Worm (Caenorhabditis elegans) whole organism, L2 larva: ENCODE results near the gene col-14.

Experiments used
- C34F6.9 ChIP-seq: fragments of 150-350 bp; optimal IDR thresholded peaks from 2 replicates; lab custom pipeline; 2014; ENCODE audit warnings: missing biosample characterization, missing genetic modification characterization
- F13H6.1 ChIP-seq: sonication (generic microtip); optimal IDR thresholded peaks from 2 replicates; lab custom pipeline; 2016; ENCODE audit warnings: missing genetic modification characterization, missing compliant biosample characterization
- R02D3.7 ChIP-seq: fragments of 150-350 bp; optimal IDR thresholded peaks from 2 replicates; lab custom pipeline; 2014; ENCODE audit warnings: missing biosample characterization, missing genetic modification characterization
- Y55F3AM.14 ChIP-seq: fragments of 200-800 bp; sonication (Bioruptor generic); optimal IDR thresholded peaks from 2 replicates; lab custom pipeline; 2018; ENCODE audit warnings: mild to moderate bottlenecking, missing genetic modification characterization, missing compliant biosample characterization
- ZK546.5 ChIP-seq: sonication (generic microtip); optimal IDR thresholded peaks from 2 replicates; lab custom pipeline; 2017; ENCODE audit warnings: missing biosample characterization, missing genetic modification characterization
- alr-1 ChIP-seq: fragments of 150-350 bp; optimal IDR thresholded peaks from 2 replicates; lab custom pipeline; 2014; ENCODE audit warnings: missing biosample characterization, missing genetic modification characterization
- ama-1 ChIP-seq: fragments of 150-350 bp; optimal IDR thresholded peaks from 2 replicates; lab custom pipeline; 2018; ENCODE audit warnings: inconsistent platforms
- ceh-16 ChIP-seq: fragments of 150-350 bp; optimal IDR thresholded peaks from 2 replicates; lab custom pipeline; 2014; ENCODE audit warnings: missing biosample characterization, missing genetic modification characterization
- ceh-82 ChIP-seq: fragments of 150-350 bp; optimal IDR thresholded peaks from 2 replicates; lab custom pipeline; 2014; ENCODE audit warnings: missing biosample characterization, missing genetic modification characterization
- crh-2 ChIP-seq: sonication (generic microtip); optimal IDR thresholded peaks from 2 replicates; lab custom pipeline; 2017; ENCODE audit warnings: missing biosample characterization, missing genetic modification characterization
- dmd-4 ChIP-seq: sonication (generic microtip); optimal IDR thresholded peaks from 2 replicates; lab custom pipeline; 2017; ENCODE audit warnings: missing biosample characterization, missing genetic modification characterization
- elt-1 ChIP-seq: fragments of 150-350 bp; optimal IDR thresholded peaks from 2 replicates; lab custom pipeline; 2014; ENCODE audit warnings: missing biosample characterization, missing genetic modification characterization
- fos-1 ChIP-seq: fragments of 150-350 bp; optimal IDR thresholded peaks from 2 replicates; lab custom pipeline; 2014; ENCODE audit warnings: missing biosample characterization, missing genetic modification characterization
- gmeb-1 ChIP-seq: fragments of 150-350 bp; optimal IDR thresholded peaks from 2 replicates; lab custom pipeline; 2014; ENCODE audit warnings: missing biosample characterization, missing genetic modification characterization
- lin-39 ChIP-seq: fragments of 150-350 bp; optimal IDR thresholded peaks from 2 replicates; lab custom pipeline; 2014; ENCODE audit warnings: missing biosample characterization, missing genetic modification reagents, missing genetic modification characterization
- lsy-2 ChIP-seq, 2 experiments: fragments of 150-350 bp in 1 of 2; sonication (generic microtip) in 1 of 2; optimal IDR thresholded peaks; 2 replicates each; lab custom pipeline; 2014 to 2017; ENCODE audit warnings: missing biosample characterization in 2 of 2, missing genetic modification characterization in 2 of 2
- mab-5 ChIP-seq: fragments of 150-350 bp; optimal IDR thresholded peaks from 2 replicates; lab custom pipeline; 2014; ENCODE audit warnings: missing biosample characterization, missing genetic modification characterization
- mdl-1 ChIP-seq, 2 experiments: fragments of 150-350 bp in 1 of 2; sonication (generic microtip) in 1 of 2; optimal IDR thresholded peaks; 2 replicates each; lab custom pipeline; 2017; ENCODE audit warnings: missing biosample characterization in 2 of 2, missing genetic modification characterization in 2 of 2
- nhr-10 ChIP-seq: sonication (generic microtip); optimal IDR thresholded peaks from 2 replicates; lab custom pipeline; 2017; ENCODE audit warnings: missing biosample characterization, missing genetic modification characterization
- nhr-11 ChIP-seq: fragments of 150-350 bp; optimal IDR thresholded peaks from 2 replicates; lab custom pipeline; 2014; ENCODE audit warnings: missing biosample characterization, missing genetic modification characterization
- nhr-21 ChIP-seq: fragments of 150-350 bp; optimal IDR thresholded peaks from 2 replicates; lab custom pipeline; 2014; ENCODE audit warnings: missing biosample characterization, missing genetic modification characterization
- nhr-23 ChIP-seq: fragments of 150-350 bp; optimal IDR thresholded peaks from 2 replicates; lab custom pipeline; 2014; ENCODE audit warnings: missing biosample characterization, missing genetic modification reagents, missing genetic modification characterization
- nhr-25 ChIP-seq: fragments of 150-350 bp; sonication (generic microtip); optimal IDR thresholded peaks from 3 replicates; lab custom pipeline; 2014; ENCODE audit warnings: missing biosample characterization, missing genetic modification characterization
- nhr-6 ChIP-seq: fragments of 150-350 bp; optimal IDR thresholded peaks from 2 replicates; lab custom pipeline; 2014; ENCODE audit warnings: missing biosample characterization, missing genetic modification characterization
- nhr-77 ChIP-seq: fragments of 150-350 bp; optimal IDR thresholded peaks from 2 replicates; lab custom pipeline; 2014; ENCODE audit warnings: missing biosample characterization, missing genetic modification characterization
- peb-1 ChIP-seq: fragments of 150-350 bp; optimal IDR thresholded peaks from 2 replicates; lab custom pipeline; 2014; ENCODE audit warnings: missing biosample characterization, missing genetic modification characterization
- sma-3 ChIP-seq: sonication (generic microtip); optimal IDR thresholded peaks from 2 replicates; lab custom pipeline; 2016; ENCODE audit warnings: missing genetic modification reagents, missing genetic modification characterization, missing compliant biosample characterization
- snpc-4 ChIP-seq: fragments of 150-350 bp; optimal IDR thresholded peaks from 2 replicates; lab custom pipeline; 2014; ENCODE audit warnings: missing biosample characterization, missing genetic modification characterization
- unc-39 ChIP-seq: fragments of 150-350 bp; optimal IDR thresholded peaks from 2 replicates; lab custom pipeline; 2014; ENCODE audit warnings: missing biosample characterization, missing genetic modification characterization
- unc-55 ChIP-seq: fragments of 150-350 bp; sonication (generic microtip); optimal IDR thresholded peaks from 3 replicates; lab custom pipeline; 2014; ENCODE audit warnings: missing biosample characterization, missing genetic modification reagents, missing genetic modification characterization
- unc-62 ChIP-seq: fragments of 150-350 bp; optimal IDR thresholded peaks from 2 replicates; lab custom pipeline; 2014; ENCODE audit warnings: missing biosample characterization, missing genetic modification reagents, missing genetic modification characterization
- zag-1 ChIP-seq: fragments of 150-350 bp; optimal IDR thresholded peaks from 2 replicates; lab custom pipeline; 2014; ENCODE audit warnings: missing biosample characterization, missing genetic modification characterization
- ztf-1 ChIP-seq: fragments of 200-800 bp; sonication (Bioruptor generic); conservative IDR thresholded peaks from 2 replicates; pipeline ENCODE4 v1.3.6; 2022; ENCODE audit warnings: missing genetic modification characterization, missing compliant biosample characterization
- ztf-11 ChIP-seq: sonication (generic microtip); optimal IDR thresholded peaks from 2 replicates; lab custom pipeline; 2017; ENCODE audit warnings: missing biosample characterization, missing genetic modification characterization
- ztf-4 ChIP-seq: fragments of 150-350 bp; optimal IDR thresholded peaks from 2 replicates; lab custom pipeline; 2014; ENCODE audit warnings: missing biosample characterization, missing genetic modification characterization

col-14 gene

ce11 chrIV:7722806-7723205, 30.4 kb upstream of the col-14 start, which contains the start of gene C50F7.6:
Gene C50F7.6, minus strand, starts transcription at chrIV:7723199.
- TF ChIP-seq lsy-2 (tag; optimal IDR thresholded peaks at IDR 0.05; lab: Kevin White, UChicago) (no peak), unc-55 (no peak), ceh-82 (tag; lab: Kevin White, UChicago) (no peak), ztf-1 (GFP tag; lab: Robert Waterston, UW) (no peak), unc-39 (tag; lab: Kevin White, UChicago) (no peak), R02D3.7 (no peak), crh-2 (tag; lab: Kevin White, UChicago) (no peak), nhr-6 (tag; lab: Kevin White, UChicago) (no peak), nhr-23 (tag; lab: Kevin White, UChicago) (no peak), unc-62 (no peak), nhr-21 (tag; lab: Kevin White, UChicago) (no peak), sma-3 (GFP tag; lab: Kevin White, UChicago) (no peak), ceh-16 (tag; lab: Kevin White, UChicago) (no peak), nhr-11 (no peak), F13H6.1 (no peak), dmd-4 (tag; lab: Kevin White, UChicago) (no peak)

DNA sequence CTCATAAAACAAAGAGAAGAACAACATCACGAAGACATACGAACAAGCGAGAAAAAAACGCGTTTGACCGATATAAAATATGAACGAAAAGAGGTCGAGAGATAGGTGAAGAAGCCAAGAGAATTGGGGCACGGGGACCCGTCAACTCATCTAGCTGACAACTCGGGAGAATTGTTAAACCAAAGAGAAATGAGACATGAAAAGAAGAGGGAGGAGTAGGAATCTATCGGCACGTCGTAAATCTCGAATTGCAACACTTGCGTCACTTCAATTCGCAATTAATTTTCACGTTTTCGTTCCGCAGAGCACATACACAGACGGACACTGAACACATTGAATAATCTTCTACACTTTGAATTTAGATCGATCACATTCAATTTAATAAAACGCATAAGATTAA, 29.7 kb upstream of the col-14 start:
- peak; percentile 48 for TF ChIP-seq mab-5 (tag; lab: Kevin White, UChicago)
- no peak for TF ChIP-seq Y55F3AM.14 (GFP tag; lab: Kevin White, UChicago)
- TF ChIP-seq nhr-10 (tag; lab: Kevin White, UChicago) = no peak
- TF ChIP-seq lsy-2 (tag; optimal IDR thresholded peaks at IDR 0.05; lab: Kevin White, UChicago) = peak in 1 of 2 experiments; percentile 20
- no peak for TF ChIP-seq ztf-4 (tag; lab: Kevin White, UChicago)
- TF ChIP-seq alr-1 (tag; lab: Kevin White, UChicago) = no peak
- no peak for TF ChIP-seq ztf-1 (GFP tag; lab: Robert Waterston, UW)
- TF ChIP-seq F13H6.1 = peak; percentile 24
- no peak for TF ChIP-seq nhr-25 (tag; lab: Kevin White, UChicago)
- no peak for TF ChIP-seq unc-55
- TF ChIP-seq nhr-77 (tag; lab: Kevin White, UChicago) = no peak
- TF ChIP-seq nhr-6 (tag; lab: Kevin White, UChicago) = no peak

- TF ChIP-seq mab-5 (tag; lab: Kevin White, UChicago) (peak; percentile 64), unc-55 (peak; percentile 32), C34F6.9 (tag; lab: Kevin White, UChicago) (no peak)
- TF ChIP-seq, all 48 proteins: peak for 2
These were observed 28.3 kb upstream of the col-14 start for ce11 chrIV:7724912-7725311.

ce11 chrIV:7726325-7726724, 26.9 kb upstream of the col-14 start, which contains the start of gene C50F7.5:
Gene C50F7.5, plus strand, starts transcription at chrIV:7726719.
- TF ChIP-seq sma-3 (GFP tag; lab: Kevin White, UChicago) (no peak), elt-1 (tag; lab: Kevin White, UChicago) (no peak), fos-1 (tag; lab: Kevin White, UChicago) (peak; percentile 71), nhr-77 (tag; lab: Kevin White, UChicago) (no peak)

ce11 chrIV:7727258-7727657, 25.9 kb upstream of the col-14 start:
- TF ChIP-seq mab-5 (tag; lab: Kevin White, UChicago) (no peak), gmeb-1 (no peak), F13H6.1 (no peak), ZK546.5 (tag; lab: Kevin White, UChicago) (no peak), unc-55 (no peak), snpc-4 (tag; lab: Kevin White, UChicago) (no peak), ztf-4 (tag; lab: Kevin White, UChicago) (no peak), ama-1 (lab: Kevin White, UChicago) (no peak), sma-3 (GFP tag; lab: Kevin White, UChicago) (no peak), zag-1 (no peak), R02D3.7 (no peak), nhr-11 (no peak), mdl-1 (tag; optimal IDR thresholded peaks at IDR 0.05; lab: Kevin White, UChicago) (no peak), lin-39 (tag; lab: Kevin White, UChicago) (no peak), C34F6.9 (tag; lab: Kevin White, UChicago) (no peak), unc-62 (no peak), peb-1 (tag; lab: Kevin White, UChicago) (no peak), nhr-23 (tag; lab: Kevin White, UChicago) (no peak), ztf-11 (tag; lab: Kevin White, UChicago) (no peak)
